Fruit fly (Drosophila melanogaster): ENCODE measurements around the gene Taf4.

Taf4 gene

dm6 chr3L:16087323-16087816 lies 25.6 kb upstream of the Taf4 start, which contains the start of gene Tasp1 (continued):
- no peak for TF ChIP-seq her (GFP tag; optimal IDR thresholded peaks at IDR 0.05)
- peak; percentile 41 for TF ChIP-seq HLHmδ (GFP tag; optimal IDR thresholded peaks at IDR 0.05)
- TF ChIP-seq dmrt99B (tag; optimal IDR thresholded peaks at IDR 0.05): no peak
- TF ChIP-seq tx (GFP tag; optimal IDR thresholded peaks at IDR 0.05): no peak
- TF ChIP-seq CG18599 (GFP tag; optimal IDR thresholded peaks at IDR 0.05): peak; percentile 54
- peak; percentile 49 for TF ChIP-seq CG13775 (GFP tag; optimal IDR thresholded peaks at IDR 0.05)
- TF ChIP-seq CG4404 (GFP tag; IDR thresholded peaks at IDR 0.05): no peak
- TF ChIP-seq Abd-B (GFP tag; optimal IDR thresholded peaks at IDR 0.05): no peak
- TF ChIP-seq luna (GFP tag; optimal IDR thresholded peaks at IDR 0.05): no peak
- TF ChIP-seq Chrac-16 (GFP tag; optimal IDR thresholded peaks at IDR 0.05): peak; percentile 50
- TF ChIP-seq CG30403 (GFP tag; optimal IDR thresholded peaks at IDR 0.05): peak; percentile 63
- no peak for TF ChIP-seq ftz-f1 (GFP tag; optimal IDR thresholded peaks at IDR 0.05)
- TF ChIP-seq Nf-YB (GFP tag; optimal IDR thresholded peaks at IDR 0.05): peak; percentile 25
- TF ChIP-seq CG8281 (tag; optimal IDR thresholded peaks at IDR 0.05): peak; percentile 20
- no peak for TF ChIP-seq CG31365 (tag; optimal IDR thresholded peaks at IDR 0.05)
- TF ChIP-seq CG11398 (GFP tag; optimal IDR thresholded peaks at IDR 0.05): no peak
- TF ChIP-seq jigr1 (GFP tag; IDR thresholded peaks at IDR 0.05): no peak
- TF ChIP-seq CG15601 (tag; optimal IDR thresholded peaks at IDR 0.05): peak; percentile 55
- TF ChIP-seq CG10654 (GFP tag; optimal IDR thresholded peaks at IDR 0.05): peak; percentile 19
- peak; percentile 50; the same call in 1 of the 2 replicates for TF ChIP-seq Adf1 (GFP tag; IDR thresholded peaks at IDR 0.05)
- TF ChIP-seq Atf-2 (GFP tag; optimal IDR thresholded peaks at IDR 0.05): no peak
- no peak for TF ChIP-seq wek (GFP tag; optimal IDR thresholded peaks at IDR 0.05)
- TF ChIP-seq trem (tag; optimal IDR thresholded peaks at IDR 0.05): peak; percentile 63
- peak; percentile 78 for TF ChIP-seq grau (tag; optimal IDR thresholded peaks at IDR 0.05)
- no peak for TF ChIP-seq Dip3 (GFP tag; optimal IDR thresholded peaks at IDR 0.05)
- peak; percentile 62 for TF ChIP-seq CG4424 (GFP tag; optimal IDR thresholded peaks at IDR 0.05)
- no peak for TF ChIP-seq CG10431 (GFP tag; optimal IDR thresholded peaks at IDR 0.05)
- no peak for TF ChIP-seq vnd (GFP tag; IDR thresholded peaks at IDR 0.05; ENCODE audit: partially characterized antibody)
- TF ChIP-seq ara (GFP tag; IDR thresholded peaks at IDR 0.05): 0 out of 2 replicates have a peak, but pooled peaks have one; percentile 12
- no peak for TF ChIP-seq psq (GFP tag; optimal IDR thresholded peaks at IDR 0.05)
- peak in 1 of 3 experiments; percentile 69 for TF ChIP-seq lola (GFP tag; optimal IDR thresholded peaks at IDR 0.05)
- no peak for TF ChIP-seq corto (GFP tag; optimal IDR thresholded peaks at IDR 0.05)
- TF ChIP-seq Dip2 (GFP tag; IDR thresholded peaks at IDR 0.05): no peak
- no peak for TF ChIP-seq Doc2 (GFP tag; IDR thresholded peaks at IDR 0.05)
- TF ChIP-seq CG1233 (GFP tag; optimal IDR thresholded peaks at IDR 0.05): peak; percentile 48
- peak; percentile 87 for TF ChIP-seq CG32532 (GFP tag; IDR thresholded peaks at IDR 0.05)
- TF ChIP-seq CG42726 (GFP tag; IDR thresholded peaks at IDR 0.05; ENCODE audit: partially characterized antibody): no peak; the same call in 1 of the 2 replicates
- no peak for TF ChIP-seq CG8478 (optimal IDR thresholded peaks at IDR 0.05)
- TF ChIP-seq sna (GFP tag; IDR thresholded peaks at IDR 0.05; ENCODE audit: partially characterized antibody): no peak
- TF ChIP-seq Ada2b (GFP tag; IDR thresholded peaks at IDR 0.05): peak; percentile 62
- peak; percentile 76; the same call in 2 of the 3 replicates for TF ChIP-seq Dbx (GFP tag; IDR thresholded peaks at IDR 0.05)
- TF ChIP-seq Dll (GFP tag; IDR thresholded peaks at IDR 0.05; ENCODE audit: partially characterized antibody): no peak; the same call in 2 of the 4 replicates
- no peak for TF ChIP-seq CG7963 (GFP tag; IDR thresholded peaks at IDR 0.05; ENCODE audit: partially characterized antibody)
- TF ChIP-seq CG16863 (GFP tag; optimal IDR thresholded peaks at IDR 0.05): no peak
- TF ChIP-seq Gug (GFP tag; IDR thresholded peaks at IDR 0.05): no peak
- TF ChIP-seq shn (GFP tag; optimal IDR thresholded peaks at IDR 0.05): no peak
- TF ChIP-seq CG6765 (GFP tag; optimal IDR thresholded peaks at IDR 0.05): no peak
- TF ChIP-seq chinmo (GFP tag; IDR thresholded peaks at IDR 0.05; ENCODE audit: partially characterized antibody): 0 out of 4 replicates have a peak, but pooled peaks have one; percentile 31
- no peak for TF ChIP-seq CTCF (GFP tag; optimal IDR thresholded peaks at IDR 0.05)
- TF ChIP-seq CG14014 (GFP tag; IDR thresholded peaks at IDR 0.05): peak; percentile 63; the same call in 1 of the 2 replicates
- peak; percentile 41 for TF ChIP-seq CG9817 (tag; optimal IDR thresholded peaks at IDR 0.05)

All from whole organism, embryonic.